Fruit fly (Drosophila melanogaster): ENCODE measurements around the gene okr.

The okr gene

dm6 chr2L:3003399-3003798, 10.8 kb upstream of the okr start (continued):
- TF ChIP-seq CG10267 (tag; optimal IDR thresholded peaks at IDR 0.05) (peak; percentile 30), crc (GFP tag; optimal IDR thresholded peaks at IDR 0.05) (no peak), CG8388 (GFP tag; optimal IDR thresholded peaks at IDR 0.05) (peak; percentile 71), CG2202 (tag; optimal IDR thresholded peaks at IDR 0.05) (peak; percentile 4), bab2 (GFP tag; optimal IDR thresholded peaks at IDR 0.05) (peak; percentile 59), CG18619 (GFP tag; optimal IDR thresholded peaks at IDR 0.05) (peak; percentile 13), Atf6 (GFP tag; IDR thresholded peaks at IDR 0.05) (no peak), emc (GFP tag; optimal IDR thresholded peaks at IDR 0.05) (no peak), bowl (GFP tag; IDR thresholded peaks at IDR 0.05) (no peak), PHDP (tag; optimal IDR thresholded peaks at IDR 0.05) (peak; percentile 76), Mrtf (GFP tag; IDR thresholded peaks at IDR 0.05) (no peak), CG7786 (GFP tag; optimal IDR thresholded peaks at IDR 0.05) (no peak), fu2 (GFP tag; optimal IDR thresholded peaks at IDR 0.05) (no peak), CG31441 (GFP tag; IDR thresholded peaks at IDR 0.05) (peak; percentile 67), prd (optimal IDR thresholded peaks at IDR 0.05) (no peak), prd (GFP tag; IDR thresholded peaks at IDR 0.05) (peak; percentile 47; the same call in 2 of the 3 replicates), Hsf (GFP tag; optimal IDR thresholded peaks at IDR 0.05) (no peak), Usf (GFP tag; optimal IDR thresholded peaks at IDR 0.05) (no peak), H2.0 (GFP tag; IDR thresholded peaks at IDR 0.05) (0 out of 2 replicates have a peak, but pooled peaks have one; percentile 25), CG12155 (GFP tag; optimal IDR thresholded peaks at IDR 0.05) (no peak), Gug (GFP tag; IDR thresholded peaks at IDR 0.05) (no peak), Hmx (GFP tag; optimal IDR thresholded peaks at IDR 0.05) (no peak), NK7.1 (GFP tag; optimal IDR thresholded peaks at IDR 0.05) (no peak), Mad (GFP tag; optimal IDR thresholded peaks at IDR 0.05) (no peak), CG9437 (GFP tag; optimal IDR thresholded peaks at IDR 0.05) (peak; percentile 40), CkIIα-i1 (GFP tag; IDR thresholded peaks at IDR 0.05) (no peak), CG15514 (GFP tag; optimal IDR thresholded peaks at IDR 0.05) (no peak), CG2129 (GFP tag; IDR thresholded peaks at IDR 0.05; ENCODE audit: partially characterized antibody) (no peak), Atf-2 (GFP tag; optimal IDR thresholded peaks at IDR 0.05) (no peak), cg (GFP tag; optimal IDR thresholded peaks at IDR 0.05) (no peak), HLH54F (GFP tag; optimal IDR thresholded peaks at IDR 0.05) (no peak), Ets97D (GFP tag; optimal IDR thresholded peaks at IDR 0.05) (no peak), usp (GFP tag; optimal IDR thresholded peaks at IDR 0.05) (no peak), fd3F (GFP tag; optimal IDR thresholded peaks at IDR 0.05) (peak; percentile 6), sens-2 (GFP tag; IDR thresholded peaks at IDR 0.05) (no peak), CG9797 (GFP tag; optimal IDR thresholded peaks at IDR 0.05) (no peak), ssp (GFP tag; IDR thresholded peaks at IDR 0.05) (no peak), btn (GFP tag; optimal IDR thresholded peaks at IDR 0.05) (peak; percentile 30), tna (GFP tag; IDR thresholded peaks at IDR 0.05; ENCODE audit: partially characterized antibody) (no peak), twi (tag; optimal IDR thresholded peaks at IDR 0.05) (no peak), psq (GFP tag; optimal IDR thresholded peaks at IDR 0.05) (no peak), grn (GFP tag; optimal IDR thresholded peaks at IDR 0.05) (no peak), B-H2 (GFP tag; optimal IDR thresholded peaks at IDR 0.05) (no peak), Spps (tag; optimal IDR thresholded peaks at IDR 0.05) (no peak), eve (GFP tag; optimal IDR thresholded peaks at IDR 0.05) (no peak), BtbVII (GFP tag; optimal IDR thresholded peaks at IDR 0.05) (peak; percentile 24), Dfd (GFP tag; optimal IDR thresholded peaks at IDR 0.05) (no peak), CG6175 (GFP tag; IDR thresholded peaks at IDR 0.05) (no peak), p53 (GFP tag; optimal IDR thresholded peaks at IDR 0.05) (no peak), CG1233 (GFP tag; optimal IDR thresholded peaks at IDR 0.05) (peak; percentile 56), Sry-δ (GFP tag; optimal IDR thresholded peaks at IDR 0.05) (no peak), CG17612 (GFP tag; IDR thresholded peaks at IDR 0.05) (no peak), hth (optimal IDR thresholded peaks at IDR 0.05) (no peak), CG13424 (tag; optimal IDR thresholded peaks at IDR 0.05) (peak; percentile 64)
